Fruit fly (Drosophila melanogaster) whole organism, embryonic: ENCODE results near the gene Piezo.

Experiments used
- Ada2b ChIP-seq: fragments of 200-800 bp; sonication (Bioruptor generic); IDR thresholded peaks from 2 replicates; pipeline ENCODE4 v1.3.6; 2022; ENCODE audit warnings: missing biosample characterization, missing genetic modification characterization
- Bdp1 ChIP-seq: fragments of 200-800 bp; sonication (Bioruptor generic); optimal IDR thresholded peaks from 3 replicates; lab custom pipeline; 2016; ENCODE audit warnings: missing biosample characterization, missing genetic modification characterization
- Bteb2 ChIP-seq: fragments of 200-800 bp; sonication (Bioruptor generic); optimal IDR thresholded peaks from 2 replicates; lab custom pipeline; 2016; ENCODE audit warnings: missing biosample characterization, missing genetic modification characterization
- CG10267 ChIP-seq: fragments of 200-800 bp; sonication (Bioruptor generic); optimal IDR thresholded peaks from 2 replicates; lab custom pipeline; 2018; ENCODE audit warnings: missing biosample characterization, mild to moderate bottlenecking, missing genetic modification characterization, moderate library complexity
- CG12155 ChIP-seq: fragments of 200-800 bp; sonication (Bioruptor generic); optimal IDR thresholded peaks from 3 replicates; lab custom pipeline; 2016; ENCODE audit warnings: missing biosample characterization, missing genetic modification characterization
- CG13123 ChIP-seq: fragments of 200-800 bp; sonication (Bioruptor generic); optimal IDR thresholded peaks from 2 replicates; lab custom pipeline; 2016; ENCODE audit warnings: missing biosample characterization, missing genetic modification characterization
- CG13296 ChIP-seq: fragments of 200-800 bp; sonication (Bioruptor generic); optimal IDR thresholded peaks from 3 replicates; lab custom pipeline; 2018; ENCODE audit warnings: missing biosample characterization, mild to moderate bottlenecking, missing genetic modification characterization
- CG13775 ChIP-seq: fragments of 200-800 bp; sonication (Bioruptor generic); optimal IDR thresholded peaks from 3 replicates; lab custom pipeline; 2017; ENCODE audit warnings: missing biosample characterization, mild to moderate bottlenecking, missing genetic modification characterization
- CG14710 ChIP-seq: fragments of 200-800 bp; sonication (Bioruptor generic); optimal IDR thresholded peaks from 3 replicates; lab custom pipeline; 2019; ENCODE audit warnings: missing biosample characterization, mild to moderate bottlenecking, missing genetic modification characterization, moderate library complexity
- CG14860 ChIP-seq: fragments of 200-800 bp; sonication (Bioruptor generic); IDR thresholded peaks from 3 replicates; pipeline ENCODE4 v1.3.6; 2022; ENCODE audit warnings: missing biosample characterization, missing genetic modification characterization; ENCODE audit not compliant: partially characterized antibody
- CG15696 ChIP-seq: fragments of 200-800 bp; sonication (Bioruptor generic); optimal IDR thresholded peaks from 2 replicates; lab custom pipeline; 2019; ENCODE audit warnings: missing biosample characterization, mild to moderate bottlenecking, missing genetic modification characterization, moderate library complexity
- CG1603 ChIP-seq: fragments of 200-800 bp; sonication (Bioruptor generic); optimal IDR thresholded peaks from 2 replicates; lab custom pipeline; 2019; ENCODE audit warnings: missing biosample characterization, mild to moderate bottlenecking, missing genetic modification characterization, moderate library complexity
- CG17385 ChIP-seq: fragments of 200-800 bp; sonication (Bioruptor generic); optimal IDR thresholded peaks from 3 replicates; lab custom pipeline; 2018; ENCODE audit warnings: missing biosample characterization, mild to moderate bottlenecking, missing genetic modification characterization
- CG17568 ChIP-seq: fragments of 200-800 bp; sonication (Bioruptor generic); optimal IDR thresholded peaks from 2 replicates; lab custom pipeline; 2018; ENCODE audit warnings: missing biosample characterization, mild to moderate bottlenecking, missing genetic modification characterization, moderate library complexity
- CG17612 ChIP-seq: fragments of 200-800 bp; sonication (Bioruptor generic); IDR thresholded peaks from 2 replicates; pipeline ENCODE4 v1.3.6; 2022; ENCODE audit warnings: missing biosample characterization, missing genetic modification characterization
- CG17802 ChIP-seq: fragments of 200-800 bp; sonication (Bioruptor generic); optimal IDR thresholded peaks from 2 replicates; lab custom pipeline; 2018; ENCODE audit warnings: missing biosample characterization, mild to moderate bottlenecking, missing genetic modification characterization, moderate library complexity
- CG18011 ChIP-seq: fragments of 200-800 bp; sonication (Bioruptor generic); optimal IDR thresholded peaks from 2 replicates; lab custom pipeline; 2017; ENCODE audit warnings: missing biosample characterization, missing genetic modification characterization, mild to moderate bottlenecking, moderate library complexity, missing genotype
- CG2712 ChIP-seq: fragments of 200-800 bp; optimal IDR thresholded peaks from 3 replicates; lab custom pipeline; 2019; ENCODE audit warnings: missing biosample characterization, mild to moderate bottlenecking, missing genetic modification characterization, moderate library complexity
- CG33213 ChIP-seq: fragments of 200-800 bp; sonication (Bioruptor generic); optimal IDR thresholded peaks from 3 replicates; lab custom pipeline; 2016; ENCODE audit warnings: missing biosample characterization, missing genetic modification characterization
- CG4854 ChIP-seq: fragments of 200-800 bp; sonication (Bioruptor generic); optimal IDR thresholded peaks from 2 replicates; lab custom pipeline; 2016; ENCODE audit warnings: missing biosample characterization, missing genetic modification characterization, inconsistent platforms
- CG7786 ChIP-seq: fragments of 200-800 bp; sonication (Bioruptor generic); optimal IDR thresholded peaks from 2 replicates; lab custom pipeline; 2016; ENCODE audit warnings: missing biosample characterization, missing genetic modification characterization
- CG7928 ChIP-seq: fragments of 200-800 bp; sonication (Bioruptor generic); optimal IDR thresholded peaks from 2 replicates; lab custom pipeline; 2017; ENCODE audit warnings: missing biosample characterization, mild to moderate bottlenecking, missing genetic modification characterization
- HLHmδ ChIP-seq: fragments of 200-800 bp; sonication (Bioruptor generic); optimal IDR thresholded peaks from 2 replicates; lab custom pipeline; 2018; ENCODE audit warnings: missing biosample characterization, mild to moderate bottlenecking, missing genetic modification characterization, moderate library complexity
- Hand ChIP-seq: fragments of 200-800 bp; sonication (Bioruptor generic); optimal IDR thresholded peaks from 2 replicates; lab custom pipeline; 2017; ENCODE audit warnings: mild to moderate bottlenecking, missing biosample characterization, missing genetic modification reagents, missing genetic modification characterization
- Lpt ChIP-seq: fragments of >200 bp; optimal IDR thresholded peaks from 2 replicates; lab custom pipeline; 2018; ENCODE audit warnings: missing biosample characterization, missing genetic modification characterization
- Pdp1 ChIP-seq, 2 experiments: fragments of 200-800 bp; sonication (Bioruptor generic); optimal IDR thresholded peaks; 3 replicates each; lab custom pipeline; 2016; ENCODE audit warnings: missing biosample characterization in 2 of 2, missing genetic modification characterization in 2 of 2, mild to moderate bottlenecking in 1 of 2, moderate library complexity in 1 of 2
- Sin3A ChIP-seq: fragments of >200 bp; optimal IDR thresholded peaks from 2 replicates; lab custom pipeline; 2018
- Six4 ChIP-seq: fragments of 200-800 bp; sonication (Bioruptor generic); optimal IDR thresholded peaks from 2 replicates; lab custom pipeline; 2016; ENCODE audit warnings: missing biosample characterization, missing genetic modification characterization
- Ssrp ChIP-seq: fragments of 200-800 bp; sonication (Bioruptor generic); optimal IDR thresholded peaks from 2 replicates; lab custom pipeline; 2018; ENCODE audit warnings: missing biosample characterization, mild to moderate bottlenecking, missing genetic modification characterization, moderate library complexity
- al ChIP-seq: fragments of 200-800 bp; sonication (Bioruptor generic); IDR thresholded peaks from 2 replicates; pipeline ENCODE4 v1.3.6; 2022; ENCODE audit warnings: missing biosample characterization, missing genetic modification characterization
- bigmax ChIP-seq: fragments of 200-800 bp; sonication (Bioruptor generic); optimal IDR thresholded peaks from 2 replicates; lab custom pipeline; 2018; ENCODE audit warnings: missing biosample characterization, mild to moderate bottlenecking, missing genetic modification characterization
- danr ChIP-seq: fragments of 200-800 bp; sonication (Bioruptor generic); IDR thresholded peaks from 2 replicates; pipeline ENCODE4 v1.3.6; 2022; ENCODE audit warnings: missing biosample characterization, missing genetic modification characterization
- dati ChIP-seq: fragments of 200-800 bp; sonication (Bioruptor generic); IDR thresholded peaks from 2 replicates; pipeline ENCODE4 v1.3.6; 2022; ENCODE audit warnings: missing biosample characterization, missing genetic modification characterization
- fd102C ChIP-seq: fragments of 200-800 bp; sonication (Bioruptor generic); optimal IDR thresholded peaks from 2 replicates; lab custom pipeline; 2018; ENCODE audit warnings: missing biosample characterization, mild to moderate bottlenecking, missing genetic modification characterization, moderate library complexity
- fd96Cb ChIP-seq: fragments of 200-800 bp; sonication (Bioruptor generic); optimal IDR thresholded peaks from 2 replicates; lab custom pipeline; 2018; ENCODE audit warnings: missing biosample characterization, mild to moderate bottlenecking, missing genetic modification characterization, moderate library complexity
- gt ChIP-seq: fragments of 200-800 bp; sonication (Bioruptor generic); IDR thresholded peaks from 2 replicates; pipeline ENCODE4 v1.3.6; 2022; ENCODE audit warnings: missing biosample characterization, missing genetic modification characterization
- ham ChIP-seq: fragments of 200-800 bp; sonication (Bioruptor generic); IDR thresholded peaks from 2 replicates; pipeline ENCODE4 v1.3.6; 2022; ENCODE audit warnings: missing biosample characterization, missing genetic modification characterization
- ken ChIP-seq: fragments of 200-800 bp; sonication (Bioruptor generic); IDR thresholded peaks from 3 replicates; pipeline ENCODE4 v1.3.6; 2022; ENCODE audit warnings: missing biosample characterization, missing genetic modification characterization
- knrl ChIP-seq: fragments of 200-800 bp; sonication (Bioruptor generic); IDR thresholded peaks from 3 replicates; pipeline ENCODE4 v1.3.6; 2022; ENCODE audit warnings: missing biosample characterization, missing genetic modification characterization; ENCODE audit not compliant: partially characterized antibody
- mirr ChIP-seq: fragments of 200-800 bp; sonication (Bioruptor generic); optimal IDR thresholded peaks from 3 replicates; lab custom pipeline; 2018; ENCODE audit warnings: missing biosample characterization, mild to moderate bottlenecking, missing genetic modification characterization
- peb ChIP-seq: fragments of 200-800 bp; sonication (Bioruptor generic); IDR thresholded peaks from 2 replicates; pipeline ENCODE4 v1.3.6; 2022; ENCODE audit warnings: missing biosample characterization, missing genetic modification characterization
- psq ChIP-seq: fragments of 200-800 bp; sonication (Bioruptor generic); optimal IDR thresholded peaks from 2 replicates; lab custom pipeline; 2017; ENCODE audit warnings: missing biosample characterization, missing genetic modification characterization
- pum ChIP-seq: fragments of 200-800 bp; sonication (Bioruptor generic); optimal IDR thresholded peaks from 2 replicates; lab custom pipeline; 2016; ENCODE audit warnings: missing biosample characterization, missing genetic modification characterization
- run ChIP-seq: fragments of 200-800 bp; sonication (Bioruptor generic); optimal IDR thresholded peaks from 3 replicates; lab custom pipeline; 2018; ENCODE audit warnings: missing biosample characterization, mild to moderate bottlenecking, missing genetic modification characterization
- scrt ChIP-seq: fragments of 200-800 bp; sonication (Bioruptor generic); optimal IDR thresholded peaks from 2 replicates; lab custom pipeline; 2018; ENCODE audit warnings: missing biosample characterization, mild to moderate bottlenecking, missing genetic modification characterization, moderate library complexity
- seq ChIP-seq: fragments of 200-800 bp; sonication (Bioruptor generic); IDR thresholded peaks from 2 replicates; pipeline ENCODE4 v1.3.6; 2022; ENCODE audit warnings: missing biosample characterization, missing genetic modification characterization
- slp2 ChIP-seq: fragments of 200-800 bp; sonication (Bioruptor generic); optimal IDR thresholded peaks from 2 replicates; lab custom pipeline; 2016; ENCODE audit warnings: missing biosample characterization, missing genetic modification characterization
- sna ChIP-seq: fragments of 200-800 bp; sonication (Bioruptor generic); IDR thresholded peaks from 2 replicates; pipeline ENCODE4 v1.3.6; 2022; ENCODE audit warnings: missing biosample characterization, missing genetic modification characterization; ENCODE audit not compliant: partially characterized antibody
- stwl ChIP-seq: fragments of 200-800 bp; sonication (Bioruptor generic); optimal IDR thresholded peaks from 3 replicates; lab custom pipeline; 2018; ENCODE audit warnings: missing biosample characterization, mild to moderate bottlenecking, missing genetic modification characterization, moderate library complexity
- tgo ChIP-seq: fragments of 200-800 bp; sonication (Bioruptor generic); IDR thresholded peaks from 3 replicates; pipeline ENCODE4 v1.3.6; 2022; ENCODE audit warnings: missing biosample characterization, missing genetic modification characterization
- vnd ChIP-seq: fragments of 200-800 bp; sonication (Bioruptor generic); IDR thresholded peaks from 3 replicates; pipeline ENCODE4 v1.3.6; 2022; ENCODE audit warnings: missing biosample characterization, missing genetic modification characterization; ENCODE audit not compliant: partially characterized antibody

Gene Piezo

DNA sequence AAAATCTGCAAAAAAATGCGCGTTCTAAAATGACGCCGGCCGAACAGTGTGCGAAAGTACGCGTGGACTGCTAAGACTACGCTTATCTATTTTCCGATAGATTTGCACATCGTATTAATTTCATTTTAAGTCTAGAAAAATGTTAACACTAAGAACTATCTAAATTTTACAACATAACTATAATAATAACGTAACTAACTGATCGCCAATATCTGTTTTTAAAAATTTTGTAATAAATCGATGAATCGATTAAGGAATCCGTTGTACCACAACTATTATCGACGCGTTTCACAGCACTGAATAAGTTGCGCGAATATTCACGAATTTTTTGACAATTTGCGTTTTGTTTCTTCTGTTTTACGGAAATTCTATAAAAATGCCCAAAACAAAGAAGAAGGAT lies 48.2 kb downstream of the Piezo start, which contains the start of gene Ssb-c31a (continued):
- TF ChIP-seq CG14710 (tag; lab: Kevin White, UChicago) (peak; percentile 71), CG4854 (GFP tag; lab: Kevin White, UChicago) (peak; percentile 45), CG33213 (GFP tag; lab: Kevin White, UChicago) (peak; percentile 10), CG13123 (peak; percentile 37), CG17612 (no peak), CG7928 (GFP tag; lab: Kevin White, UChicago) (no peak), CG13296 (GFP tag; lab: Kevin White, UChicago) (peak; percentile 62), knrl (peak; percentile 82), bigmax (no peak), Ada2b (GFP tag; lab: Robert Waterston, UW) (no peak), CG13775 (GFP tag; lab: Kevin White, UChicago) (peak; percentile 53), CG14860 (GFP tag; lab: Robert Waterston, UW) (peak; percentile 47; the same call in 1 of the 3 replicates), CG17802 (tag; lab: Kevin White, UChicago) (no peak), HLHmδ (no peak), mirr (GFP tag; lab: Kevin White, UChicago) (no peak), Hand (GFP tag; lab: Kevin White, UChicago) (no peak), Six4 (GFP tag; lab: Kevin White, UChicago) (peak; percentile 14), fd96Cb (tag; lab: Kevin White, UChicago) (no peak), Lpt (GFP tag; lab: Kevin White, UChicago) (no peak), slp2 (peak; percentile 25), Bteb2 (peak; percentile 41), sna (GFP tag; lab: Robert Waterston, UW) (peak; percentile 63; the same call in 1 of the 2 replicates), pum (peak; percentile 59), peb (GFP tag; lab: Robert Waterston, UW) (no peak), dati (GFP tag; lab: Robert Waterston, UW) (no peak), psq (no peak), CG17385 (peak; percentile 66), fd102C (no peak), vnd (GFP tag; lab: Robert Waterston, UW) (peak; percentile 70), run (tag; lab: Kevin White, UChicago) (no peak), seq (GFP tag; lab: Robert Waterston, UW) (no peak), Pdp1 (GFP tag; optimal IDR thresholded peaks at IDR 0.05; lab: Kevin White, UChicago) (peak; percentile 56 to 61), ken (GFP tag; lab: Robert Waterston, UW) (no peak), CG18011 (GFP tag; lab: Kevin White, UChicago) (peak; percentile 20), stwl (peak; percentile 82), ham (GFP tag; lab: Robert Waterston, UW) (no peak), Ssrp (tag; lab: Kevin White, UChicago) (peak; percentile 15), CG7786 (GFP tag; lab: Kevin White, UChicago) (peak; percentile 53), Sin3A (peak; percentile 76), CG10267 (tag; lab: Kevin White, UChicago) (peak; percentile 99), CG17568 (GFP tag; lab: Kevin White, UChicago) (no peak), CG2712 (peak; percentile 60), tgo (GFP tag; lab: Robert Waterston, UW) (peak; percentile 47; the same call in 1 of the 3 replicates), CG12155 (peak; percentile 56), CG1603 (peak; percentile 56), gt (GFP tag; lab: Robert Waterston, UW) (no peak), danr (GFP tag; lab: Robert Waterston, UW) (no peak), CG15696 (peak; percentile 27), Bdp1 (no peak), scrt (peak; percentile 6), al (peak; percentile 42; the same call in 1 of the 2 replicates)
